Fruit fly (Drosophila melanogaster): ENCODE results near the gene Pmvk.

Pmvk gene

dm6 chr2L:19582185-19582584 is 2.0 kb upstream of the Pmvk start, which contains the start of gene Hakai (continued):
- no peak for TF ChIP-seq D19B (GFP tag; optimal IDR thresholded peaks at IDR 0.05)
- no peak for TF ChIP-seq CG10274 (GFP tag; optimal IDR thresholded peaks at IDR 0.05)
- TF ChIP-seq danr (GFP tag; IDR thresholded peaks at IDR 0.05) = peak; percentile 43; the same call in 1 of the 2 replicates
- no peak for TF ChIP-seq Tbp (GFP tag; optimal IDR thresholded peaks at IDR 0.05)
- TF ChIP-seq CG6689 (GFP tag; IDR thresholded peaks at IDR 0.05) = peak; percentile 52
- no peak for TF ChIP-seq CTCF (GFP tag; optimal IDR thresholded peaks at IDR 0.05)
- TF ChIP-seq Atf3 (GFP tag; optimal IDR thresholded peaks at IDR 0.05) = peak; percentile 47
- TF ChIP-seq Ets65A (GFP tag) = peak; percentile 94
- TF ChIP-seq exex (tag; optimal IDR thresholded peaks at IDR 0.05) = no peak
- TF ChIP-seq E2f1 (GFP tag; IDR thresholded peaks at IDR 0.05) = 0 out of 2 replicates have a peak, but pooled peaks have one; percentile 31
- TF ChIP-seq gce (GFP tag; IDR thresholded peaks at IDR 0.05) = 0 out of 3 replicates have a peak, but pooled peaks have one; percentile 55
- TF ChIP-seq eve (GFP tag; optimal IDR thresholded peaks at IDR 0.05) = no peak
- TF ChIP-seq Hmr (GFP tag; optimal IDR thresholded peaks at IDR 0.05) = peak; percentile 40
- no peak for TF ChIP-seq ato (GFP tag; IDR thresholded peaks at IDR 0.05; ENCODE audit: partially characterized antibody)
- peak; percentile 80 for TF ChIP-seq YL-1 (GFP tag; optimal IDR thresholded peaks at IDR 0.05)
- TF ChIP-seq pho (GFP tag; optimal IDR thresholded peaks at IDR 0.05) = peak; percentile 49
- TF ChIP-seq PHDP (tag; optimal IDR thresholded peaks at IDR 0.05) = no peak
- peak; percentile 15 for TF ChIP-seq CG2116 (GFP tag; optimal IDR thresholded peaks at IDR 0.05)
- TF ChIP-seq Sry-β (GFP tag; optimal IDR thresholded peaks at IDR 0.05) = no peak
- TF ChIP-seq CG14965 (GFP tag; optimal IDR thresholded peaks at IDR 0.05; ENCODE audit: borderline replicate concordance) = no peak
- TF ChIP-seq CG10267 (tag; optimal IDR thresholded peaks at IDR 0.05) = peak; percentile 94
- TF ChIP-seq CG4404 (GFP tag; IDR thresholded peaks at IDR 0.05) = peak; percentile 61
- TF ChIP-seq CG1602 (GFP tag; optimal IDR thresholded peaks at IDR 0.05) = peak; percentile 37
- no peak for TF ChIP-seq CG8478 (optimal IDR thresholded peaks at IDR 0.05)
- TF ChIP-seq grau (tag; optimal IDR thresholded peaks at IDR 0.05) = peak; percentile 44
- peak; percentile 32 for TF ChIP-seq CG11398 (GFP tag; optimal IDR thresholded peaks at IDR 0.05)
- TF ChIP-seq klu (GFP tag; IDR thresholded peaks at IDR 0.05) = no peak
- TF ChIP-seq CG6765 (GFP tag; optimal IDR thresholded peaks at IDR 0.05) = no peak
- TF ChIP-seq tll (GFP tag; optimal IDR thresholded peaks at IDR 0.05) = no peak
- peak; percentile 70 for TF ChIP-seq phol (tag; optimal IDR thresholded peaks at IDR 0.05)
- TF ChIP-seq D19A (tag; optimal IDR thresholded peaks at IDR 0.05) = peak; percentile 26
- TF ChIP-seq CG8359 (GFP tag; optimal IDR thresholded peaks at IDR 0.05; ENCODE audit: borderline replicate concordance) = no peak
- no peak for TF ChIP-seq Doc3 (GFP tag; IDR thresholded peaks at IDR 0.05; ENCODE audit: partially characterized antibody)
- peak; percentile 65 for TF ChIP-seq Dip3 (GFP tag; optimal IDR thresholded peaks at IDR 0.05)
- TF ChIP-seq ems (GFP tag; optimal IDR thresholded peaks at IDR 0.05) = peak; percentile 75
- peak; percentile 52 for TF ChIP-seq NC2α (GFP tag; optimal IDR thresholded peaks at IDR 0.05)
- TF ChIP-seq hth (optimal IDR thresholded peaks at IDR 0.05) = no peak
- TF ChIP-seq Rx (GFP tag; IDR thresholded peaks at IDR 0.05) = peak; percentile 32
- peak; percentile 73 for TF ChIP-seq Dp (GFP tag; optimal IDR thresholded peaks at IDR 0.05)
- TF ChIP-seq Sin3A (optimal IDR thresholded peaks at IDR 0.05) = peak; percentile 81
- TF ChIP-seq CG32532 (GFP tag; IDR thresholded peaks at IDR 0.05) = peak; percentile 63
- TF ChIP-seq CkIIα-i1 (GFP tag; IDR thresholded peaks at IDR 0.05) = no peak
- peak; percentile 77 for TF ChIP-seq CG13624 (GFP tag; optimal IDR thresholded peaks at IDR 0.05)
- no peak for TF ChIP-seq abd-A (tag; optimal IDR thresholded peaks at IDR 0.05)
- peak; percentile 20; the same call in 1 of the 2 replicates for TF ChIP-seq dati (GFP tag; IDR thresholded peaks at IDR 0.05)
- no peak for TF ChIP-seq corto (GFP tag; optimal IDR thresholded peaks at IDR 0.05)
- no peak for TF ChIP-seq kay (GFP tag; optimal IDR thresholded peaks at IDR 0.05)
- TF ChIP-seq CG15514 (GFP tag; optimal IDR thresholded peaks at IDR 0.05) = peak; percentile 97
- peak; percentile 97 for TF ChIP-seq CG7928 (GFP tag; optimal IDR thresholded peaks at IDR 0.05)
- no peak for TF ChIP-seq Hr78 (GFP tag; optimal IDR thresholded peaks at IDR 0.05)
- peak; percentile 12 for TF ChIP-seq en (GFP tag; optimal IDR thresholded peaks at IDR 0.05)
- peak; percentile 49 for TF ChIP-seq CG7786 (GFP tag; optimal IDR thresholded peaks at IDR 0.05)

All from whole organism, embryonic.